Fruit fly (Drosophila melanogaster) whole organism, embryonic: ENCODE results near the gene Pa1.

Source experiments
- C15 ChIP-seq: fragments of 200-800 bp; sonication (Bioruptor generic); IDR thresholded peaks from 3 replicates; pipeline ENCODE4 v1.3.6; 2022; ENCODE audit warnings: missing biosample characterization, missing genetic modification characterization
- CG10209 ChIP-seq: fragments of 200-800 bp; sonication (Bioruptor generic); optimal IDR thresholded peaks from 3 replicates; lab custom pipeline; 2017; ENCODE audit warnings: missing biosample characterization, mild to moderate bottlenecking, missing genetic modification characterization, missing genetic modification reagents
- CG10366 ChIP-seq: fragments of 200-800 bp; sonication (Bioruptor generic); IDR thresholded peaks from 2 replicates; pipeline ENCODE4 v1.3.6; 2022; ENCODE audit warnings: missing biosample characterization, missing genetic modification characterization
- CG10543 ChIP-seq: fragments of 200-800 bp; sonication (Bioruptor generic); optimal IDR thresholded peaks from 3 replicates; lab custom pipeline; 2017; ENCODE audit warnings: missing biosample characterization, mild to moderate bottlenecking, missing genetic modification characterization, moderate library complexity
- CG12071 ChIP-seq: fragments of 200-800 bp; sonication (Bioruptor generic); optimal IDR thresholded peaks from 3 replicates; lab custom pipeline; 2018; ENCODE audit warnings: missing biosample characterization, mild to moderate bottlenecking, missing genetic modification characterization
- CG12659 ChIP-seq: fragments of 200-800 bp; sonication (Bioruptor generic); optimal IDR thresholded peaks from 3 replicates; lab custom pipeline; 2017; ENCODE audit warnings: mild to moderate bottlenecking, missing biosample characterization, missing genetic modification reagents, missing genetic modification characterization
- CG12769 ChIP-seq: fragments of 200-800 bp; sonication (Bioruptor generic); optimal IDR thresholded peaks from 2 replicates; lab custom pipeline; 2019; ENCODE audit warnings: missing biosample characterization, mild to moderate bottlenecking, missing genetic modification characterization, moderate library complexity
- CG13624 ChIP-seq: fragments of 200-800 bp; sonication (Bioruptor generic); optimal IDR thresholded peaks from 2 replicates; lab custom pipeline; 2016; ENCODE audit warnings: missing biosample characterization, missing genetic modification characterization
- CG13894 ChIP-seq: fragments of 200-800 bp; sonication (Bioruptor generic); optimal IDR thresholded peaks from 3 replicates; lab custom pipeline; 2018; ENCODE audit warnings: missing biosample characterization, mild to moderate bottlenecking, missing genetic modification characterization, moderate library complexity
- CG14710 ChIP-seq: fragments of 200-800 bp; sonication (Bioruptor generic); optimal IDR thresholded peaks from 3 replicates; lab custom pipeline; 2019; ENCODE audit warnings: missing biosample characterization, mild to moderate bottlenecking, missing genetic modification characterization, moderate library complexity
- CG14965 ChIP-seq: fragments of 200-800 bp; sonication (Bioruptor generic); optimal IDR thresholded peaks from 2 replicates; lab custom pipeline; 2016; ENCODE audit warnings: missing biosample characterization, missing genetic modification characterization, borderline replicate concordance
- CG15269 ChIP-seq: fragments of 200-800 bp; sonication (Bioruptor generic); optimal IDR thresholded peaks from 2 replicates; lab custom pipeline; 2018; ENCODE audit warnings: missing biosample characterization, mild to moderate bottlenecking, missing genetic modification characterization, moderate library complexity
- CG1603 ChIP-seq: fragments of 200-800 bp; sonication (Bioruptor generic); optimal IDR thresholded peaks from 2 replicates; lab custom pipeline; 2019; ENCODE audit warnings: missing biosample characterization, mild to moderate bottlenecking, missing genetic modification characterization, moderate library complexity
- CG2120 ChIP-seq: fragments of 200-800 bp; sonication (Bioruptor generic); optimal IDR thresholded peaks from 3 replicates; lab custom pipeline; 2016; ENCODE audit warnings: missing biosample characterization, missing genetic modification characterization
- CG2875 ChIP-seq: fragments of 200-800 bp; sonication (Bioruptor generic); optimal IDR thresholded peaks from 2 replicates; lab custom pipeline; 2017; ENCODE audit warnings: missing biosample characterization, mild to moderate bottlenecking, missing genetic modification characterization, missing genetic modification reagents
- CG2889 ChIP-seq: fragments of 200-800 bp; sonication (Bioruptor generic); IDR thresholded peaks from 3 replicates; pipeline ENCODE4 v1.3.6; 2022; ENCODE audit warnings: missing biosample characterization, missing genetic modification characterization
- CG3065 ChIP-seq: fragments of 200-800 bp; sonication (Bioruptor generic); optimal IDR thresholded peaks from 2 replicates; lab custom pipeline; 2016; ENCODE audit warnings: missing biosample characterization, missing genetic modification characterization
- CG3163 ChIP-seq: fragments of 200-800 bp; sonication (Bioruptor generic); optimal IDR thresholded peaks from 3 replicates; lab custom pipeline; 2016; ENCODE audit warnings: missing biosample characterization, missing genetic modification characterization
- CG32767 ChIP-seq: fragments of 200-800 bp; sonication (Bioruptor generic); IDR thresholded peaks from 2 replicates; pipeline ENCODE4 v1.3.6; 2022; ENCODE audit warnings: missing biosample characterization, missing genetic modification characterization
- CG4707 ChIP-seq: fragments of 200-800 bp; sonication (Bioruptor generic); optimal IDR thresholded peaks from 2 replicates; lab custom pipeline; 2018; ENCODE audit warnings: missing biosample characterization, mild to moderate bottlenecking, missing genetic modification characterization, moderate library complexity
- CG5245 ChIP-seq: fragments of 200-800 bp; sonication (Bioruptor generic); optimal IDR thresholded peaks from 3 replicates; lab custom pipeline; 2016; ENCODE audit warnings: missing biosample characterization, missing genetic modification characterization
- CG6854 ChIP-seq: fragments of 200-800 bp; sonication (Bioruptor generic); optimal IDR thresholded peaks from 3 replicates; lab custom pipeline; 2017; ENCODE audit warnings: missing biosample characterization, mild to moderate bottlenecking, missing genetic modification characterization
- CG8944 ChIP-seq: fragments of 200-800 bp; sonication (Bioruptor generic); optimal IDR thresholded peaks from 3 replicates; lab custom pipeline; 2016; ENCODE audit warnings: missing biosample characterization, missing genetic modification characterization
- Dref ChIP-seq: fragments of 200-800 bp; sonication (Bioruptor generic); IDR thresholded peaks from 2 replicates; pipeline ENCODE4 v1.3.6; 2022; ENCODE audit warnings: missing biosample characterization, missing genetic modification characterization
- Hmr ChIP-seq: fragments of 200-800 bp; sonication (Bioruptor generic); optimal IDR thresholded peaks from 3 replicates; lab custom pipeline; 2017; ENCODE audit warnings: mild to moderate bottlenecking, missing biosample characterization, missing genetic modification reagents, missing genetic modification characterization
- Hr39 ChIP-seq: fragments of >200 bp; optimal IDR thresholded peaks from 2 replicates; lab custom pipeline; 2017
- Lhr ChIP-seq: fragments of 200-800 bp; sonication (Bioruptor generic); optimal IDR thresholded peaks from 3 replicates; lab custom pipeline; 2017; ENCODE audit warnings: mild to moderate bottlenecking, missing biosample characterization, missing genetic modification reagents, missing genetic modification characterization
- Lim3 ChIP-seq: fragments of 200-800 bp; sonication (Bioruptor generic); IDR thresholded peaks from 2 replicates; pipeline ENCODE4 v1.3.6; 2022; ENCODE audit warnings: missing biosample characterization, missing genetic modification characterization
- Lpt ChIP-seq: fragments of >200 bp; optimal IDR thresholded peaks from 2 replicates; lab custom pipeline; 2018; ENCODE audit warnings: missing biosample characterization, missing genetic modification characterization
- Mad ChIP-seq: fragments of 200-800 bp; sonication (Bioruptor generic); optimal IDR thresholded peaks from 2 replicates; lab custom pipeline; 2016; ENCODE audit warnings: missing biosample characterization, missing genetic modification characterization
- PHDP ChIP-seq: fragments of 200-800 bp; sonication (Bioruptor generic); optimal IDR thresholded peaks from 3 replicates; lab custom pipeline; 2018; ENCODE audit warnings: missing biosample characterization, mild to moderate bottlenecking, missing genetic modification characterization, moderate library complexity
- Pdp1 ChIP-seq, 2 experiments: fragments of 200-800 bp; sonication (Bioruptor generic); optimal IDR thresholded peaks; 3 replicates each; lab custom pipeline; 2016; ENCODE audit warnings: missing biosample characterization in 2 of 2, missing genetic modification characterization in 2 of 2, mild to moderate bottlenecking in 1 of 2, moderate library complexity in 1 of 2
- Rx ChIP-seq: fragments of 200-800 bp; sonication (Bioruptor generic); IDR thresholded peaks from 2 replicates; pipeline ENCODE4 v1.3.6; 2022; ENCODE audit warnings: missing biosample characterization, missing genetic modification characterization
- Scr ChIP-seq: fragments of 200-800 bp; sonication (Bioruptor generic); IDR thresholded peaks from 2 replicates; pipeline ENCODE4 v1.3.6; 2022; ENCODE audit warnings: missing biosample characterization, missing genetic modification characterization; ENCODE audit not compliant: partially characterized antibody
- Side ChIP-seq: fragments of 200-800 bp; sonication (Bioruptor generic); optimal IDR thresholded peaks from 2 replicates; lab custom pipeline; 2016; ENCODE audit warnings: missing biosample characterization, missing genetic modification characterization
- Sry-δ ChIP-seq: fragments of 200-800 bp; sonication (Bioruptor generic); optimal IDR thresholded peaks from 2 replicates; lab custom pipeline; 2016; ENCODE audit warnings: missing biosample characterization, missing genetic modification characterization
- Taf1 ChIP-seq: fragments of 200-800 bp; sonication (Bioruptor generic); IDR thresholded peaks from 2 replicates; pipeline ENCODE4 v1.3.6; 2022; ENCODE audit warnings: missing biosample characterization, missing genetic modification characterization
- Vsx1 ChIP-seq: fragments of 200-800 bp; sonication (Bioruptor generic); optimal IDR thresholded peaks from 2 replicates; lab custom pipeline; 2017; ENCODE audit warnings: missing biosample characterization, mild to moderate bottlenecking, missing genetic modification characterization, missing genetic modification reagents
- bcd ChIP-seq: fragments of 200-800 bp; sonication (Bioruptor generic); optimal IDR thresholded peaks from 2 replicates; lab custom pipeline; 2017; ENCODE audit warnings: missing biosample characterization, mild to moderate bottlenecking, missing genetic modification characterization
- ewg ChIP-seq: fragments of 200-800 bp; sonication (Bioruptor generic); optimal IDR thresholded peaks from 3 replicates; lab custom pipeline; 2017; ENCODE audit warnings: mild to moderate bottlenecking, missing biosample characterization, missing genetic modification reagents, missing genetic modification characterization
- exex ChIP-seq: fragments of 200-800 bp; sonication (Bioruptor generic); optimal IDR thresholded peaks from 4 replicates; lab custom pipeline; 2018; ENCODE audit warnings: missing biosample characterization, mild to moderate bottlenecking, missing genetic modification characterization, moderate library complexity
- fd96Cb ChIP-seq: fragments of 200-800 bp; sonication (Bioruptor generic); optimal IDR thresholded peaks from 2 replicates; lab custom pipeline; 2018; ENCODE audit warnings: missing biosample characterization, mild to moderate bottlenecking, missing genetic modification characterization, moderate library complexity
- ftz-f1 ChIP-seq: fragments of 200-800 bp; sonication (Bioruptor generic); optimal IDR thresholded peaks from 2 replicates; lab custom pipeline; 2016; ENCODE audit warnings: missing biosample characterization, missing genetic modification characterization
- gce ChIP-seq: fragments of 200-800 bp; sonication (Bioruptor generic); IDR thresholded peaks from 3 replicates; pipeline ENCODE4 v1.3.6; 2022; ENCODE audit warnings: missing biosample characterization, missing genetic modification characterization
- jigr1 ChIP-seq: fragments of 200-800 bp; sonication (Bioruptor generic); IDR thresholded peaks from 3 replicates; pipeline ENCODE4 v1.3.6; 2022; ENCODE audit warnings: missing biosample characterization, missing genetic modification characterization
- maf-S ChIP-seq: fragments of 200-800 bp; sonication (Bioruptor generic); optimal IDR thresholded peaks from 2 replicates; lab custom pipeline; 2016; ENCODE audit warnings: missing biosample characterization, missing genetic modification characterization
- pnt ChIP-seq: fragments of 200-800 bp; sonication (Bioruptor generic); optimal IDR thresholded peaks from 3 replicates; lab custom pipeline; 2016; ENCODE audit warnings: missing biosample characterization, missing genetic modification characterization
- sisA ChIP-seq: fragments of 200-800 bp; sonication (Bioruptor generic); IDR thresholded peaks from 2 replicates; pipeline ENCODE4 v1.3.6; 2022; ENCODE audit warnings: missing biosample characterization, missing genetic modification characterization
- slp2 ChIP-seq: fragments of 200-800 bp; sonication (Bioruptor generic); optimal IDR thresholded peaks from 2 replicates; lab custom pipeline; 2016; ENCODE audit warnings: missing biosample characterization, missing genetic modification characterization
- sna ChIP-seq: fragments of 200-800 bp; sonication (Bioruptor generic); IDR thresholded peaks from 2 replicates; pipeline ENCODE4 v1.3.6; 2022; ENCODE audit warnings: missing biosample characterization, missing genetic modification characterization; ENCODE audit not compliant: partially characterized antibody

The Pa1 gene

DNA sequence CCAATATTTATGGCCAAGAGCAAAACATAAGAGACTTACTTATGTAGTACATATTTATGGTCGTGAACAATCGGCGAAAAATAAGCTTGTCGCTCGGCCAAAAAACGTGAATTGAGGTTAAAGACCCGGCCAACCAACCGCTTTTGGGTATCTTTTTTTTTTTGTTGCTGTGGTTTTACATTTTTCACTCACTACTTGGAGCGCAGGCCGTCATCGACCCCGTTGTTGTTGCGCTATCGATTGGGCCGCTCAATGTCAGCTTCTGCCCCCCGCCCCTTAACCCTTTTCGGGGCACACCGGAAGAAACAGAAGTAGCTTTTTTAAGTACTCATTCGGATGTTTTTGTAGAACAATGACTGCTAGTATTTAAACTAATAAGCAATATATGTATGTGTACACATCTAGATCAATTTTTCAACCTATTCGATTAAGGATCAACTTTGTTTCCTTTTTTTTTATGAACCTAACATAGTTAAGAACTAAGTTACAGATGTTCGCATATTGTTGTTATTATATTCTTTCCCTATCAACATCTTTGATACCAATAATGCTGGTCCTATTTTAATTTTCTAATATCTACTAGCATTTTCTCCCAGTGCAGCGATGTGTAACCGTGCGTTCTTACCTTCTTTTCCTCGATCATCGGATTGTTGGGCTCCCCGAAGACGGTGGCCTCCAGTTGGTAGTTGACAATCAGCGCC, 20.8 kb upstream of the Pa1 start:
- TF ChIP-seq CG2875 (peak; percentile 60), CG10209 (peak; percentile 71), bcd (peak; percentile 69), CG4707 (GFP tag; lab: Kevin White, UChicago) (peak; percentile 12), Scr (GFP tag; lab: Robert Waterston, UW) (no peak), CG6854 (peak; percentile 27), ftz-f1 (GFP tag; lab: Kevin White, UChicago) (peak; percentile 43), CG2889 (GFP tag; lab: Robert Waterston, UW) (0 out of 3 replicates have a peak, but pooled peaks have one; percentile 20), Vsx1 (GFP tag; lab: Kevin White, UChicago) (no peak), exex (tag; lab: Kevin White, UChicago) (no peak), CG2120 (peak; percentile 63), Hr39 (lab: Kevin White, UChicago) (no peak), PHDP (tag; lab: Kevin White, UChicago) (peak; percentile 70), maf-S (GFP tag; lab: Kevin White, UChicago) (peak; percentile 47), fd96Cb (tag; lab: Kevin White, UChicago) (peak; percentile 76), C15 (no peak), Lpt (GFP tag; lab: Kevin White, UChicago) (no peak), CG12071 (GFP tag; lab: Kevin White, UChicago) (no peak), Pdp1 (GFP tag; optimal IDR thresholded peaks at IDR 0.05; lab: Kevin White, UChicago) (peak; percentile 61 to 73), ewg (peak; percentile 48), Hmr (GFP tag; lab: Kevin White, UChicago) (peak; percentile 0), Side (GFP tag; lab: Kevin White, UChicago) (peak; percentile 52), pnt (peak; percentile 66), CG13624 (GFP tag; lab: Kevin White, UChicago) (peak; percentile 65), CG15269 (tag; lab: Kevin White, UChicago) (peak; percentile 86), CG12769 (tag; lab: Kevin White, UChicago) (no peak), CG12659 (peak; percentile 82), CG3065 (GFP tag; lab: Kevin White, UChicago) (peak; percentile 8), CG3163 (GFP tag; lab: Kevin White, UChicago) (peak; percentile 35), CG13894 (no peak), Sry-δ (GFP tag; lab: Kevin White, UChicago) (peak; percentile 26), jigr1 (GFP tag; lab: Robert Waterston, UW) (no peak), CG10366 (GFP tag; lab: Robert Waterston, UW) (no peak; the same call in 1 of the 2 replicates), CG1603 (no peak), Taf1 (GFP tag; lab: Robert Waterston, UW) (no peak), CG5245 (GFP tag; lab: Kevin White, UChicago) (peak; percentile 50), Rx (GFP tag; lab: Robert Waterston, UW) (no peak), sisA (GFP tag; lab: Robert Waterston, UW) (peak; percentile 69), CG8944 (peak; percentile 59), Dref (GFP tag; lab: Robert Waterston, UW) (no peak), CG14710 (tag; lab: Kevin White, UChicago) (peak; percentile 81), gce (GFP tag; lab: Robert Waterston, UW) (0 out of 3 replicates have a peak, but pooled peaks have one; percentile 22), slp2 (no peak), Lim3 (GFP tag; lab: Robert Waterston, UW) (no peak), Mad (GFP tag; lab: Kevin White, UChicago) (peak; percentile 52), CG14965 (GFP tag; lab: Kevin White, UChicago) (no peak), CG10543 (no peak), CG32767 (no peak; the same call in 1 of the 2 replicates), sna (GFP tag; lab: Robert Waterston, UW) (no peak), Lhr (GFP tag; lab: Kevin White, UChicago) (no peak)
